Worm (Caenorhabditis elegans) whole organism, late embryonic: Measurements from ENCODE around the gene nlp-48.

Experiments
- ama-1 ChIP-seq: fragments of 150-350 bp; optimal IDR thresholded peaks from 2 replicates; lab custom pipeline; 2014
- ceh-18 ChIP-seq: sonication (generic microtip); optimal IDR thresholded peaks from 2 replicates; lab custom pipeline; 2016; ENCODE audit warnings: missing genetic modification characterization, missing compliant biosample characterization
- ceh-22 ChIP-seq: sonication (generic microtip); optimal IDR thresholded peaks from 2 replicates; lab custom pipeline; 2017; ENCODE audit warnings: missing biosample characterization, missing genetic modification characterization
- ceh-31 ChIP-seq: sonication (generic microtip); optimal IDR thresholded peaks from 2 replicates; lab custom pipeline; 2016; ENCODE audit warnings: missing genetic modification characterization, missing compliant biosample characterization
- elt-2 ChIP-seq: sonication (generic microtip); optimal IDR thresholded peaks from 2 replicates; lab custom pipeline; 2016; ENCODE audit warnings: missing genetic modification reagents, missing genetic modification characterization, missing compliant biosample characterization
- fax-1 ChIP-seq: sonication (generic microtip); optimal IDR thresholded peaks from 2 replicates; lab custom pipeline; 2016; ENCODE audit warnings: missing genotype, missing genetic modification characterization, missing compliant biosample characterization
- fkh-10 ChIP-seq: fragments of 150-350 bp; optimal IDR thresholded peaks from 2 replicates; lab custom pipeline; 2014; ENCODE audit warnings: missing biosample characterization, missing genetic modification reagents, missing genetic modification characterization
- hlh-8 ChIP-seq: sonication (generic microtip); optimal IDR thresholded peaks from 2 replicates; lab custom pipeline; 2016; ENCODE audit warnings: missing genotype, missing genetic modification characterization, missing compliant biosample characterization
- lin-11 ChIP-seq: fragments of 200-800 bp; sonication (Bioruptor generic); optimal IDR thresholded peaks from 2 replicates; lab custom pipeline; 2018; ENCODE audit warnings: mild to moderate bottlenecking, missing genetic modification characterization, missing compliant biosample characterization
- nhr-11 ChIP-seq: fragments of 150-350 bp; optimal IDR thresholded peaks from 2 replicates; lab custom pipeline; 2014; ENCODE audit warnings: missing biosample characterization, missing genetic modification characterization
- pax-1 ChIP-seq: fragments of 150-350 bp; optimal IDR thresholded peaks from 2 replicates; lab custom pipeline; 2014; ENCODE audit warnings: missing biosample characterization, missing genetic modification characterization
- sox-4 ChIP-seq: sonication (generic microtip); optimal IDR thresholded peaks from 2 replicates; lab custom pipeline; 2017; ENCODE audit warnings: mild to moderate bottlenecking, missing genetic modification characterization, inconsistent platforms, missing compliant biosample characterization
- unc-86 ChIP-seq: sonication (generic microtip); optimal IDR thresholded peaks from 2 replicates; lab custom pipeline; 2016; ENCODE audit warnings: missing genetic modification characterization, missing compliant biosample characterization

DNA sequence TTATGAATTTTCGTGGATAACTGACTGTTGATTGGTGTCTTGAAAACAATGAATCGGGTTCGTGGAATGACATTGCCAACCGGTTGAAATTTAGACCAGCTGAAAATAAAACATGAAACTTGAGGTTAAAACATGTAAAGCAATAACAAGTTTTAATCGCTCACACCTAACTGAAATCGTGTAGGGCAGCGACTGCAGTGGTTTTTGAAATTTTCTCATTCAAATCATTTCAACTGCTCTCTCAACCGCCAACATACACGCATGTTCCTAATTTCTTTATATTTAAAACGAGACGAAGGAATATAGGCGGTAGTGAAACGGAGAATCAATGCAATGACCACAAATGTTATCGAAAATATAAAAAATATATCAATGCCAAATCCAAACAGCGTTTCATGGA is 41.9 kb upstream of the nlp-48 start:
- TF ChIP-seq ama-1 (lab: Kevin White, UChicago) (no peak), sox-4 (tag; lab: Kevin White, UChicago) (no peak), ceh-31 (tag; lab: Kevin White, UChicago) (no peak), unc-86 (tag; lab: Kevin White, UChicago) (no peak), fax-1 (tag; lab: Kevin White, UChicago) (no peak), nhr-11 (tag; lab: Kevin White, UChicago) (no peak), hlh-8 (tag; lab: Kevin White, UChicago) (no peak), lin-11 (tag; lab: Kevin White, UChicago) (no peak), ceh-22 (tag; lab: Kevin White, UChicago) (no peak), pax-1 (no peak), elt-2 (tag; lab: Kevin White, UChicago) (no peak), fkh-10 (no peak), ceh-18 (tag; lab: Kevin White, UChicago) (no peak)
